Worm (Caenorhabditis elegans): ENCODE measurements around the gene xrn-1.
A peak's percentile ranks its signal among the peaks of the same experiment; 100 is the strongest.

The xrn-1 gene

ce11 chrII:14118391-14118790 lies 49.7 kb downstream of the xrn-1 start:
- TF ChIP-seq elt-3 (tag; optimal IDR thresholded peaks at IDR 0.05) (no peak), zag-1 (tag; optimal IDR thresholded peaks at IDR 0.05) (no peak), snpc-4 (tag; optimal IDR thresholded peaks at IDR 0.05) (peak; percentile 40), nhr-12 (tag; optimal IDR thresholded peaks at IDR 0.05) (no peak)

ce11 chrII:14122065-14122464 lies 53.4 kb downstream of the xrn-1 start, which contains the start of gene K09E4.4:
Gene K09E4.4 (minus strand): TSS chrII:14122165.
- peak; percentile 2 for TF ChIP-seq lin-39 (tag; optimal IDR thresholded peaks at IDR 0.05)
- TF ChIP-seq jun-1 (tag; optimal IDR thresholded peaks at IDR 0.05): no peak

- TF ChIP-seq ceh-16 (tag; optimal IDR thresholded peaks at IDR 0.05) (no peak), fos-1 (tag; optimal IDR thresholded peaks at IDR 0.05) (no peak), nhr-28 (tag; optimal IDR thresholded peaks at IDR 0.05) (no peak), aly-2 (tag; optimal IDR thresholded peaks at IDR 0.05) (no peak), mml-1 (tag; optimal IDR thresholded peaks at IDR 0.05) (no peak), ceh-82 (tag; optimal IDR thresholded peaks at IDR 0.05) (no peak), lsy-12 (tag; optimal IDR thresholded peaks at IDR 0.05) (no peak), nfya-1 (tag; optimal IDR thresholded peaks at IDR 0.05; ENCODE audit: insufficient read depth) (no peak), fkh-2 (tag; optimal IDR thresholded peaks at IDR 0.05) (no peak), nhr-23 (tag; optimal IDR thresholded peaks at IDR 0.05) (no peak), ama-1 (optimal IDR thresholded peaks at IDR 0.05) (no peak), nhr-25 (tag; optimal IDR thresholded peaks at IDR 0.05) (no peak), egl-5 (tag; optimal IDR thresholded peaks at IDR 0.05) (no peak), elt-2 (tag; optimal IDR thresholded peaks at IDR 0.05) (no peak), unc-39 (tag; optimal IDR thresholded peaks at IDR 0.05) (no peak), ztf-4 (tag; optimal IDR thresholded peaks at IDR 0.05) (no peak), fkh-10 (GFP tag; optimal IDR thresholded peaks at IDR 0.05) (no peak), ceh-9 (tag; optimal IDR thresholded peaks at IDR 0.05) (no peak), pqm-1 (tag; optimal IDR thresholded peaks at IDR 0.05) (no peak), ztf-11 (tag; optimal IDR thresholded peaks at IDR 0.05) (no peak)
Observed at ce11 chrII:14126841-14127240, 58.1 kb downstream of the xrn-1 start, which contains the start of gene K09E4.3. Gene K09E4.3 (minus strand): TSS chrII:14126941.

ce11 chrII:14129191-14129590 lies 60.5 kb downstream of the xrn-1 start:
- TF ChIP-seq ztf-11 (tag; optimal IDR thresholded peaks at IDR 0.05): no peak
- no peak for TF ChIP-seq lsy-12 (tag; optimal IDR thresholded peaks at IDR 0.05)
- TF ChIP-seq lin-15B (tag; optimal IDR thresholded peaks at IDR 0.05): no peak
- no peak for TF ChIP-seq skn-1 (tag; optimal IDR thresholded peaks at IDR 0.05)
- no peak for TF ChIP-seq nhr-25 (tag; optimal IDR thresholded peaks at IDR 0.05)
- no peak for TF ChIP-seq R02D3.7 (tag; optimal IDR thresholded peaks at IDR 0.05)
- TF ChIP-seq fos-1 (tag; optimal IDR thresholded peaks at IDR 0.05): no peak
- TF ChIP-seq ztf-4 (tag; optimal IDR thresholded peaks at IDR 0.05): no peak
- no peak for TF ChIP-seq daf-12 (tag; optimal IDR thresholded peaks at IDR 0.05)
- TF ChIP-seq mml-1 (tag; optimal IDR thresholded peaks at IDR 0.05): no peak
- TF ChIP-seq ceh-28 (tag; optimal IDR thresholded peaks at IDR 0.05): no peak
- no peak for TF ChIP-seq aly-2 (tag; optimal IDR thresholded peaks at IDR 0.05)
- no peak for TF ChIP-seq tbx-2 (tag; optimal IDR thresholded peaks at IDR 0.05)
- TF ChIP-seq nhr-77 (tag; optimal IDR thresholded peaks at IDR 0.05): no peak
- TF ChIP-seq nhr-23 (tag; optimal IDR thresholded peaks at IDR 0.05): no peak
- no peak for TF ChIP-seq egl-5 (tag; optimal IDR thresholded peaks at IDR 0.05)
- TF ChIP-seq ceh-9 (tag; optimal IDR thresholded peaks at IDR 0.05): no peak
- TF ChIP-seq snpc-4 (tag; optimal IDR thresholded peaks at IDR 0.05): no peak
- no peak for TF ChIP-seq mdl-1 (tag; optimal IDR thresholded peaks at IDR 0.05)

ce11 chrII:14132733-14133132 lies 64.0 kb downstream of the xrn-1 start, which contains the start of gene algn-3:
Gene algn-3 (minus strand): TSS chrII:14132833.
- no peak for TF ChIP-seq hmg-11 (tag; optimal IDR thresholded peaks at IDR 0.05)
- no peak for TF ChIP-seq mml-1 (tag; optimal IDR thresholded peaks at IDR 0.05)
- TF ChIP-seq nhr-77 (tag; optimal IDR thresholded peaks at IDR 0.05): no peak
- TF ChIP-seq snpc-4 (tag; optimal IDR thresholded peaks at IDR 0.05): no peak

Measured in whole organism, L3 larva.